Fruit fly (Drosophila melanogaster) Kc167 (cell line): ENCODE results near the gene Lcp65Ae.
"Not testable (repeated sequence)": the region's sequence is repeated elsewhere in the genome, so short reads cannot be mapped to it uniquely, and the experiment has no call there.

Experiments used
- Myc ChIP-seq: fragments of >200 bp; optimal IDR thresholded peaks from 2 replicates; lab custom pipeline; 2017; ENCODE audit warnings: missing external identifiers
- Sin3A ChIP-seq: fragments of >200 bp; optimal IDR thresholded peaks from 2 replicates; lab custom pipeline; 2018; ENCODE audit warnings: missing external identifiers
- h ChIP-seq: fragments of >200 bp; optimal IDR thresholded peaks from 3 replicates; lab custom pipeline; 2018; ENCODE audit warnings: missing external identifiers
- insv ChIP-seq: fragments of >200 bp; optimal IDR thresholded peaks from 3 replicates; lab custom pipeline; 2018; ENCODE audit warnings: missing external identifiers
- psq ChIP-seq: fragments of >200 bp; optimal IDR thresholded peaks from 2 replicates; lab custom pipeline; 2017; ENCODE audit warnings: missing external identifiers
- ttk ChIP-seq: sonication (Bioruptor generic); optimal IDR thresholded peaks from 2 replicates; lab custom pipeline; 2017; ENCODE audit warnings: missing external identifiers

Gene Lcp65Ae

dm6 chr3L:6150757-6151354, 12.9 kb upstream of the Lcp65Ae start, which contains the start of the genes Cpr65Ax2 and Lcp65Aa:
Gene Cpr65Ax2 (minus strand): TSS chr3L:6150857.
Gene Lcp65Aa (plus strand): TSS chr3L:6151304.
- TF ChIP-seq Sin3A (lab: Kevin White, UChicago); insv; Myc (lab: Kevin White, UChicago): not testable (repeated sequence)

- TF ChIP-seq Sin3A (lab: Kevin White, UChicago); ttk; h (lab: Kevin White, UChicago): not testable (repeated sequence)
Observed at dm6 chr3L:6149248-6149647, 11.3 kb upstream of the Lcp65Ae start, which contains the start of gene Lcp65Ab1. Gene Lcp65Ab1 (plus strand): TSS chr3L:6149548.

dm6 chr3L:6147887-6148286, 10.0 kb upstream of the Lcp65Ae start, which contains the start of gene Cpr65Ax1:
Gene Cpr65Ax1 (minus strand): TSS chr3L:6147987.
- TF ChIP-seq h (lab: Kevin White, UChicago); Sin3A (lab: Kevin White, UChicago); ttk: not testable (repeated sequence)

dm6 chr3L:6146374-6146773, 8.5 kb upstream of the Lcp65Ae start, which contains the start of gene Lcp65Ab2:
Gene Lcp65Ab2 (plus strand): TSS chr3L:6146674.
- TF ChIP-seq h (lab: Kevin White, UChicago); ttk; Myc (lab: Kevin White, UChicago): not testable (repeated sequence)

dm6 chr3L:6144769-6145220, 6.9 kb upstream of the Lcp65Ae start, which contains the start of gene Lcp65Ac:
Gene Lcp65Ac (plus strand): TSS chr3L:6144819.
- TF ChIP-seq insv, result no peak
- no peak for TF ChIP-seq Myc (lab: Kevin White, UChicago)
- TF ChIP-seq Sin3A (lab: Kevin White, UChicago), result no peak
- no peak for TF ChIP-seq h (lab: Kevin White, UChicago)
- no peak for TF ChIP-seq ttk
- TF ChIP-seq psq (lab: Kevin White, UChicago), result no peak

- no peak for TF ChIP-seq psq (lab: Kevin White, UChicago)
- TF ChIP-seq Myc (lab: Kevin White, UChicago), result no peak
- TF ChIP-seq insv, result no peak
- no peak for TF ChIP-seq ttk
- no peak for TF ChIP-seq Sin3A (lab: Kevin White, UChicago)
- TF ChIP-seq h (lab: Kevin White, UChicago), result no peak
Observed at dm6 chr3L:6143188-6143755, 5.4 kb upstream of the Lcp65Ae start, which contains the start of gene Lcp65Ad. Gene Lcp65Ad (plus strand): TSS chr3L:6143395.

dm6 chr3L:6142313-6142712, 4.4 kb upstream of the Lcp65Ae start, which contains the start of gene Cpr65Aw:
Gene Cpr65Aw (minus strand): TSS chr3L:6142413.
- TF ChIP-seq psq (lab: Kevin White, UChicago) (no peak), ttk (no peak), h (lab: Kevin White, UChicago) (no peak), Sin3A (lab: Kevin White, UChicago) (no peak), insv (no peak), Myc (lab: Kevin White, UChicago) (no peak)

- TF ChIP-seq Sin3A (lab: Kevin White, UChicago), result no peak
- TF ChIP-seq insv, result no peak
- no peak for TF ChIP-seq h (lab: Kevin White, UChicago)
- no peak for TF ChIP-seq ttk
- TF ChIP-seq Myc (lab: Kevin White, UChicago), result no peak
- no peak for TF ChIP-seq psq (lab: Kevin White, UChicago)
Observed at dm6 chr3L:6141538-6141937, 3.6 kb upstream of the Lcp65Ae start.

dm6 chr3L:6140771-6141472, 3.0 kb upstream of the Lcp65Ae start:
- TF ChIP-seq Sin3A (lab: Kevin White, UChicago) (no peak), insv (no peak), h (lab: Kevin White, UChicago) (no peak), ttk (no peak), Myc (lab: Kevin White, UChicago) (no peak), psq (lab: Kevin White, UChicago) (no peak)

- no peak for TF ChIP-seq h (lab: Kevin White, UChicago)
- no peak for TF ChIP-seq Myc (lab: Kevin White, UChicago)
- no peak for TF ChIP-seq insv
- TF ChIP-seq psq (lab: Kevin White, UChicago), result no peak
- no peak for TF ChIP-seq ttk
- no peak for TF ChIP-seq Sin3A (lab: Kevin White, UChicago)
Observed at dm6 chr3L:6139924-6140574, 2.1 kb upstream of the Lcp65Ae start, which contains the start of gene Cpr65Av. Gene Cpr65Av (minus strand): TSS chr3L:6139974.

- TF ChIP-seq psq (lab: Kevin White, UChicago) (no peak), Myc (lab: Kevin White, UChicago) (no peak), ttk (no peak), insv (no peak), Sin3A (lab: Kevin White, UChicago) (no peak), h (lab: Kevin White, UChicago) (no peak)
Observed at dm6 chr3L:6138586-6138985, 668 bp upstream of the Lcp65Ae start.
